Fruit fly (Drosophila melanogaster) whole organism, embryonic: ENCODE data around the gene hop.

Experiments used
- Atf6 ChIP-seq: fragments of 200-800 bp; sonication (Bioruptor generic); IDR thresholded peaks from 2 replicates; pipeline ENCODE4 v1.3.6; 2022; ENCODE audit warnings: missing biosample characterization, missing genetic modification characterization
- BEAF-32 ChIP-seq: fragments of 200-800 bp; sonication (Bioruptor generic); optimal IDR thresholded peaks from 3 replicates; lab custom pipeline; 2017; ENCODE audit warnings: missing biosample characterization, missing genetic modification characterization, mild to moderate bottlenecking, moderate library complexity, missing genetic modification reagents
- CG11560 ChIP-seq: fragments of 200-800 bp; sonication (Bioruptor generic); IDR thresholded peaks from 3 replicates; pipeline ENCODE4 v1.3.6; 2022; ENCODE audit warnings: missing biosample characterization, missing genetic modification characterization
- CG12391 ChIP-seq: fragments of 200-800 bp; sonication (Bioruptor generic); optimal IDR thresholded peaks from 3 replicates; lab custom pipeline; 2018; ENCODE audit warnings: missing biosample characterization, mild to moderate bottlenecking, missing genetic modification characterization, moderate library complexity
- CG12769 ChIP-seq: fragments of 200-800 bp; sonication (Bioruptor generic); optimal IDR thresholded peaks from 2 replicates; lab custom pipeline; 2019; ENCODE audit warnings: missing biosample characterization, mild to moderate bottlenecking, missing genetic modification characterization, moderate library complexity
- CG13123 ChIP-seq: fragments of 200-800 bp; sonication (Bioruptor generic); optimal IDR thresholded peaks from 2 replicates; lab custom pipeline; 2016; ENCODE audit warnings: missing biosample characterization, missing genetic modification characterization
- CG13296 ChIP-seq: fragments of 200-800 bp; sonication (Bioruptor generic); optimal IDR thresholded peaks from 3 replicates; lab custom pipeline; 2018; ENCODE audit warnings: missing biosample characterization, mild to moderate bottlenecking, missing genetic modification characterization
- CG14441 ChIP-seq: fragments of 200-800 bp; sonication (Bioruptor generic); IDR thresholded peaks from 2 replicates; pipeline ENCODE4 v1.3.6; 2022; ENCODE audit warnings: missing biosample characterization, missing genetic modification characterization
- CG15073 ChIP-seq: fragments of 200-800 bp; sonication (Bioruptor generic); optimal IDR thresholded peaks from 2 replicates; lab custom pipeline; 2016; ENCODE audit warnings: missing biosample characterization, missing genetic modification characterization
- CG1603 ChIP-seq: fragments of 200-800 bp; sonication (Bioruptor generic); optimal IDR thresholded peaks from 2 replicates; lab custom pipeline; 2019; ENCODE audit warnings: missing biosample characterization, mild to moderate bottlenecking, missing genetic modification characterization, moderate library complexity
- CG17612 ChIP-seq: fragments of 200-800 bp; sonication (Bioruptor generic); IDR thresholded peaks from 2 replicates; pipeline ENCODE4 v1.3.6; 2022; ENCODE audit warnings: missing biosample characterization, missing genetic modification characterization
- CG17829 ChIP-seq: fragments of 200-800 bp; optimal IDR thresholded peaks from 2 replicates; lab custom pipeline; 2019; ENCODE audit warnings: missing biosample characterization, mild to moderate bottlenecking, missing genetic modification characterization, moderate library complexity
- CG18764 ChIP-seq: fragments of 200-800 bp; sonication (Bioruptor generic); optimal IDR thresholded peaks from 3 replicates; lab custom pipeline; 2016; ENCODE audit warnings: missing biosample characterization, missing genetic modification characterization
- CG43689 ChIP-seq: fragments of 200-800 bp; sonication (Bioruptor generic); IDR thresholded peaks from 2 replicates; pipeline ENCODE4 v1.3.6; 2022; ENCODE audit warnings: missing biosample characterization, missing genetic modification characterization
- CG7745 ChIP-seq: fragments of 200-800 bp; sonication (Bioruptor generic); optimal IDR thresholded peaks from 2 replicates; lab custom pipeline; 2018; ENCODE audit warnings: missing biosample characterization, mild to moderate bottlenecking, missing genetic modification characterization, moderate library complexity
- CG7839 ChIP-seq: fragments of 200-800 bp; sonication (Bioruptor generic); optimal IDR thresholded peaks from 3 replicates; lab custom pipeline; 2018; ENCODE audit warnings: missing biosample characterization, mild to moderate bottlenecking, missing genetic modification characterization, moderate library complexity
- CG7928 ChIP-seq: fragments of 200-800 bp; sonication (Bioruptor generic); optimal IDR thresholded peaks from 2 replicates; lab custom pipeline; 2017; ENCODE audit warnings: missing biosample characterization, mild to moderate bottlenecking, missing genetic modification characterization
- CHES-1-like ChIP-seq: fragments of 200-800 bp; sonication (Bioruptor generic); optimal IDR thresholded peaks from 2 replicates; lab custom pipeline; 2016; ENCODE audit warnings: missing biosample characterization, missing genetic modification characterization
- Chrac-16 ChIP-seq: fragments of 200-800 bp; sonication (Bioruptor generic); optimal IDR thresholded peaks from 3 replicates; lab custom pipeline; 2016; ENCODE audit warnings: missing biosample characterization, missing genetic modification characterization
- Dad ChIP-seq: fragments of 200-800 bp; sonication (Bioruptor generic); optimal IDR thresholded peaks from 3 replicates; lab custom pipeline; 2016; ENCODE audit warnings: missing biosample characterization, missing genetic modification characterization
- Dbx ChIP-seq: fragments of 200-800 bp; sonication (Bioruptor generic); IDR thresholded peaks from 3 replicates; pipeline ENCODE4 v1.3.6; 2022; ENCODE audit warnings: missing biosample characterization, missing genetic modification characterization
- Dfd ChIP-seq, 2 experiments: fragments of >200 bp; optimal IDR thresholded peaks; 2 replicates each; lab custom pipeline; 2017; ENCODE audit warnings: missing biosample characterization in 2 of 2, missing genetic modification characterization in 2 of 2
- Fer2 ChIP-seq: fragments of 200-800 bp; sonication (Bioruptor generic); optimal IDR thresholded peaks from 2 replicates; lab custom pipeline; 2018; ENCODE audit warnings: missing biosample characterization, mild to moderate bottlenecking, missing genetic modification characterization, moderate library complexity
- GATAe ChIP-seq: fragments of 200-800 bp; sonication (Bioruptor generic); conservative IDR thresholded peaks from 2 replicates; pipeline ENCODE4 v1.3.6; 2022; ENCODE audit warnings: missing biosample characterization, missing genetic modification characterization
- Jarid2 ChIP-seq: fragments of 200-800 bp; sonication (Bioruptor generic); optimal IDR thresholded peaks from 3 replicates; lab custom pipeline; 2017; ENCODE audit warnings: mild to moderate bottlenecking, missing biosample characterization, missing genetic modification reagents, missing genetic modification characterization
- Kr ChIP-seq: fragments of 200-800 bp; sonication (Bioruptor generic); optimal IDR thresholded peaks from 2 replicates; lab custom pipeline; 2017; ENCODE audit warnings: missing biosample characterization, mild to moderate bottlenecking, missing genetic modification characterization
- MBD-R2 ChIP-seq: fragments of 200-800 bp; sonication (Bioruptor generic); IDR thresholded peaks from 2 replicates; pipeline ENCODE4 v1.3.6; 2022; ENCODE audit warnings: missing biosample characterization, missing genetic modification characterization
- Meics ChIP-seq: fragments of 200-800 bp; sonication (Bioruptor generic); optimal IDR thresholded peaks from 2 replicates; lab custom pipeline; 2017; ENCODE audit warnings: missing biosample characterization, mild to moderate bottlenecking, missing genetic modification characterization
- NFAT ChIP-seq: fragments of 200-800 bp; sonication (Bioruptor generic); IDR thresholded peaks from 2 replicates; pipeline ENCODE4 v1.3.6; 2022; ENCODE audit warnings: missing biosample characterization, missing genetic modification characterization
- NK7.1 ChIP-seq: fragments of 200-800 bp; sonication (Bioruptor generic); optimal IDR thresholded peaks from 3 replicates; lab custom pipeline; 2016; ENCODE audit warnings: missing biosample characterization, missing genetic modification characterization
- Nf-YA ChIP-seq: fragments of 200-800 bp; sonication (Bioruptor generic); IDR thresholded peaks from 2 replicates; pipeline ENCODE4 v1.3.6; 2022; ENCODE audit warnings: missing biosample characterization, missing genetic modification characterization
- PHDP ChIP-seq: fragments of 200-800 bp; sonication (Bioruptor generic); optimal IDR thresholded peaks from 3 replicates; lab custom pipeline; 2018; ENCODE audit warnings: missing biosample characterization, mild to moderate bottlenecking, missing genetic modification characterization, moderate library complexity
- Pdp1 ChIP-seq, 2 experiments: fragments of 200-800 bp; sonication (Bioruptor generic); optimal IDR thresholded peaks; 3 replicates each; lab custom pipeline; 2016; ENCODE audit warnings: missing biosample characterization in 2 of 2, missing genetic modification characterization in 2 of 2, mild to moderate bottlenecking in 1 of 2, moderate library complexity in 1 of 2
- Ravus ChIP-seq: fragments of 200-800 bp; sonication (Bioruptor generic); IDR thresholded peaks from 2 replicates; pipeline ENCODE4 v1.3.6; 2022; ENCODE audit warnings: missing biosample characterization, missing genetic modification characterization
- bab2 ChIP-seq: fragments of 200-800 bp; sonication (Bioruptor generic); optimal IDR thresholded peaks from 2 replicates; lab custom pipeline; 2016; ENCODE audit warnings: missing biosample characterization, missing genetic modification characterization
- ci ChIP-seq: fragments of 200-800 bp; sonication (Bioruptor generic); IDR thresholded peaks from 3 replicates; pipeline ENCODE4 v1.3.6; 2022; ENCODE audit warnings: missing biosample characterization, missing genetic modification characterization
- dmrt99B ChIP-seq: fragments of 200-800 bp; sonication (Bioruptor generic); optimal IDR thresholded peaks from 2 replicates; lab custom pipeline; 2018; ENCODE audit warnings: missing biosample characterization, mild to moderate bottlenecking, missing genetic modification characterization, moderate library complexity
- grau ChIP-seq: fragments of 200-800 bp; optimal IDR thresholded peaks from 3 replicates; lab custom pipeline; 2019; ENCODE audit warnings: missing biosample characterization, mild to moderate bottlenecking, missing genetic modification characterization, moderate library complexity
- jing ChIP-seq: fragments of 200-800 bp; sonication (Bioruptor generic); optimal IDR thresholded peaks from 2 replicates; lab custom pipeline; 2018; ENCODE audit warnings: missing biosample characterization, mild to moderate bottlenecking, missing genetic modification characterization
- jumu ChIP-seq: fragments of 200-800 bp; sonication (Bioruptor generic); optimal IDR thresholded peaks from 3 replicates; lab custom pipeline; 2016; ENCODE audit warnings: missing biosample characterization, missing genetic modification characterization
- nerfin-1 ChIP-seq: fragments of 200-800 bp; sonication (Bioruptor generic); optimal IDR thresholded peaks from 3 replicates; lab custom pipeline; 2019; ENCODE audit warnings: missing biosample characterization, mild to moderate bottlenecking, missing genetic modification characterization, moderate library complexity
- nom ChIP-seq: fragments of 200-800 bp; sonication (Bioruptor generic); optimal IDR thresholded peaks from 2 replicates; lab custom pipeline; 2017; ENCODE audit warnings: missing biosample characterization, missing genetic modification characterization, mild to moderate bottlenecking, moderate library complexity, missing genetic modification reagents
- pnt ChIP-seq: fragments of 200-800 bp; sonication (Bioruptor generic); optimal IDR thresholded peaks from 3 replicates; lab custom pipeline; 2016; ENCODE audit warnings: missing biosample characterization, missing genetic modification characterization
- psq ChIP-seq: fragments of 200-800 bp; sonication (Bioruptor generic); optimal IDR thresholded peaks from 2 replicates; lab custom pipeline; 2017; ENCODE audit warnings: missing biosample characterization, missing genetic modification characterization
- row ChIP-seq: fragments of 200-800 bp; sonication (Bioruptor generic); IDR thresholded peaks from 3 replicates; pipeline ENCODE4 v1.3.6; 2022; ENCODE audit warnings: missing biosample characterization, missing genetic modification characterization
- sc ChIP-seq, 3 experiments: fragments of >200 bp in 2 of 3; fragments of 200-800 bp in 1 of 3; sonication (Bioruptor generic) in 1 of 3; optimal IDR thresholded peaks; 2 replicates in 2 of 3; 3 replicates in 1 of 3; lab custom pipeline; 2017; ENCODE audit warnings: mild to moderate bottlenecking in 1 of 3, missing biosample characterization in 1 of 3, missing genetic modification characterization in 1 of 3, missing genetic modification reagents in 1 of 3
- scrt ChIP-seq: fragments of 200-800 bp; sonication (Bioruptor generic); optimal IDR thresholded peaks from 2 replicates; lab custom pipeline; 2018; ENCODE audit warnings: missing biosample characterization, mild to moderate bottlenecking, missing genetic modification characterization, moderate library complexity
- slou ChIP-seq: fragments of 200-800 bp; sonication (Bioruptor generic); optimal IDR thresholded peaks from 3 replicates; lab custom pipeline; 2016; ENCODE audit warnings: missing biosample characterization, missing genetic modification characterization
- trem ChIP-seq: fragments of 200-800 bp; optimal IDR thresholded peaks from 3 replicates; lab custom pipeline; 2019; ENCODE audit warnings: missing biosample characterization, mild to moderate bottlenecking, missing genetic modification characterization, moderate library complexity
- yki ChIP-seq: fragments of >200 bp; optimal IDR thresholded peaks from 3 replicates; lab custom pipeline; 2018
- zen2 ChIP-seq: fragments of 200-800 bp; sonication (Bioruptor generic); IDR thresholded peaks from 3 replicates; pipeline ENCODE4 v1.3.6; 2022; ENCODE audit warnings: missing biosample characterization, missing genetic modification characterization; ENCODE audit not compliant: partially characterized antibody

Gene hop

DNA sequence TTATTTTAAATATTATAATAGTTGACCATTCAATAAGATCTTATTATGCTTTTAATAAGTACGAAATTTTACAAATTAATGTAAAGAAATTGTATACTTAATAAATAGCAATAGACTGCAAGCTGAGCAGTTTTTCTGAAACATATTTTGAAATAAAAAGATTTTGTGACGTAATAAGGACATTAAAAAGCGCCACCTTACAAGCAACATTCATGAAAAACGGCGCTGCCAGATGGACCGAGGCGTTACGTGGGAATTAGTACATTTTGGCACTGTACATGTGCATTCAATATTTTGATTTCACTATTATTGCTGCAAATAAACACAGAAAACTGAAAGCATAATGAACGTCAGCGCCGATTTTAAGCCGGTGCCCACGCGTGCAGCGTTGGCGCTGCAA, 19.1 kb downstream of the hop start, which contains the start of gene CG1738 (continued):
- TF ChIP-seq Ravus (GFP tag; lab: Robert Waterston, UW) = no peak
- TF ChIP-seq Chrac-16 (GFP tag; lab: Kevin White, UChicago) = no peak
- no peak for TF ChIP-seq Dad (GFP tag; lab: Kevin White, UChicago)
- peak; percentile 60 for TF ChIP-seq MBD-R2 (GFP tag; lab: Robert Waterston, UW)
- no peak for TF ChIP-seq Jarid2 (GFP tag; lab: Kevin White, UChicago)
- no peak for TF ChIP-seq CG43689
- TF ChIP-seq row (GFP tag; lab: Robert Waterston, UW) = peak; percentile 83
- TF ChIP-seq CG18764 (GFP tag; lab: Kevin White, UChicago) = no peak
- no peak for TF ChIP-seq sc (optimal IDR thresholded peaks at IDR 0.05; lab: Kevin White, UChicago)
- no peak for TF ChIP-seq sc (GFP tag; optimal IDR thresholded peaks at IDR 0.05; lab: Kevin White, UChicago)
- no peak for TF ChIP-seq CHES-1-like (GFP tag; lab: Kevin White, UChicago)
- TF ChIP-seq NK7.1 = no peak
- peak; percentile 31 for TF ChIP-seq grau (tag; lab: Kevin White, UChicago)
- no peak for TF ChIP-seq CG11560 (tag; lab: Robert Waterston, UW)
- TF ChIP-seq CG17829 (tag; lab: Kevin White, UChicago) = peak; percentile 14
- no peak for TF ChIP-seq Fer2 (tag; lab: Kevin White, UChicago)
- 0 out of 3 replicates have a peak, but pooled peaks have one; percentile 32 for TF ChIP-seq Dbx (GFP tag; lab: Robert Waterston, UW)
- no peak for TF ChIP-seq Dfd (GFP tag; optimal IDR thresholded peaks at IDR 0.05; lab: Kevin White, UChicago)
- no peak for TF ChIP-seq jing
- peak in 1 of 2 experiments; percentile 90 for TF ChIP-seq Pdp1 (GFP tag; optimal IDR thresholded peaks at IDR 0.05; lab: Kevin White, UChicago)
- TF ChIP-seq scrt (GFP tag; lab: Kevin White, UChicago) = peak; percentile 5
- TF ChIP-seq CG7839 (tag; lab: Kevin White, UChicago) = peak; percentile 29
- TF ChIP-seq pnt = no peak
- peak; percentile 1 for TF ChIP-seq CG12391 (tag; lab: Kevin White, UChicago)
- TF ChIP-seq CG13123 = no peak
- no peak for TF ChIP-seq bab2 (GFP tag; lab: Kevin White, UChicago)
- no peak for TF ChIP-seq CG7745
- no peak for TF ChIP-seq yki (lab: Kevin White, UChicago)
- no peak for TF ChIP-seq Nf-YA (GFP tag; lab: Robert Waterston, UW)
- no peak for TF ChIP-seq CG17612
- TF ChIP-seq Kr (GFP tag; lab: Kevin White, UChicago) = no peak
- TF ChIP-seq GATAe (GFP tag; lab: Robert Waterston, UW) = no peak
- peak; percentile 15 for TF ChIP-seq Meics (GFP tag; lab: Kevin White, UChicago)
- TF ChIP-seq psq = no peak
- no peak for TF ChIP-seq slou (GFP tag; lab: Kevin White, UChicago)
- no peak for TF ChIP-seq nerfin-1 (tag; lab: Kevin White, UChicago)
- peak; percentile 3 for TF ChIP-seq dmrt99B
- TF ChIP-seq nom (GFP tag; lab: Kevin White, UChicago) = no peak
- TF ChIP-seq zen2 (GFP tag; lab: Robert Waterston, UW) = no peak
- 0 out of 2 replicates have a peak, but pooled peaks have one; percentile 18 for TF ChIP-seq Atf6
- peak; percentile 31; the same call in 1 of the 2 replicates for TF ChIP-seq NFAT (GFP tag; lab: Robert Waterston, UW)
- TF ChIP-seq PHDP (tag; lab: Kevin White, UChicago) = peak; percentile 23
- TF ChIP-seq CG13296 (GFP tag; lab: Kevin White, UChicago) = peak; percentile 1
- TF ChIP-seq CG1603 (tag; lab: Kevin White, UChicago) = peak; percentile 20
- TF ChIP-seq ci (GFP tag; lab: Robert Waterston, UW) = no peak
- peak; percentile 40 for TF ChIP-seq trem (tag; lab: Kevin White, UChicago)
- TF ChIP-seq jumu (GFP tag; lab: Kevin White, UChicago) = no peak
- no peak for TF ChIP-seq CG12769 (tag; lab: Kevin White, UChicago)
- TF ChIP-seq BEAF-32 (GFP tag; lab: Kevin White, UChicago) = peak; percentile 8
- no peak for TF ChIP-seq CG7928 (GFP tag; lab: Kevin White, UChicago)
- no peak for TF ChIP-seq CG15073 (GFP tag; lab: Kevin White, UChicago)
- TF ChIP-seq CG14441 = no peak
